Fruit fly (Drosophila melanogaster) whole organism, adult: ENCODE measurements around the gene mRpL32.

Experiments used
- CG1620 ChIP-seq: fragments of 200-800 bp; sonication (Bioruptor generic); optimal IDR thresholded peaks from 2 replicates; lab custom pipeline; 2016; ENCODE audit warnings: missing biosample characterization, missing genetic modification characterization
- CG33017 ChIP-seq: fragments of 200-800 bp; sonication (Bioruptor generic); optimal IDR thresholded peaks from 2 replicates; lab custom pipeline; 2018; ENCODE audit warnings: missing biosample characterization, mild to moderate bottlenecking, missing genetic modification characterization, moderate library complexity
- CG7101 ChIP-seq: fragments of 200-800 bp; sonication (Bioruptor generic); optimal IDR thresholded peaks from 2 replicates; lab custom pipeline; 2018; ENCODE audit warnings: missing biosample characterization, mild to moderate bottlenecking, missing genetic modification characterization, moderate library complexity
- Crg-1 ChIP-seq: fragments of 200-800 bp; sonication (Bioruptor generic); optimal IDR thresholded peaks from 2 replicates; lab custom pipeline; 2016; ENCODE audit warnings: missing biosample characterization, missing genetic modification characterization
- kay ChIP-seq: fragments of 200-800 bp; sonication (Bioruptor generic); peaks from one replicate; lab custom pipeline; 2016; ENCODE audit warnings: missing biosample characterization, missing genetic modification characterization, borderline replicate concordance

dm6 chr3R:31295694-31296093 lies 43.0 kb downstream of the mRpL32 start:
- TF ChIP-seq CG7101 (tag; lab: Kevin White, UChicago) (no peak), kay (no peak), Crg-1 (no peak), CG33017 (tag; lab: Kevin White, UChicago) (no peak), CG1620 (GFP tag; lab: Kevin White, UChicago) (no peak)
